Worm (Caenorhabditis elegans): ENCODE data around the gene lin-56.

ce11 chrII:10471247-10471646, 21.4 kb downstream of the lin-56 start, which contains the start of gene ZK666.1:
- TF ChIP-seq tab-1 (GFP tag; IDR thresholded peaks at IDR 0.05) (no peak), ztf-29 (GFP tag; IDR thresholded peaks at IDR 0.05) (no peak), ref-1 (GFP tag; conservative IDR thresholded peaks at IDR 0.05) (no peak), flt-1 (GFP tag; IDR thresholded peaks at IDR 0.05) (no peak), ztf-23 (GFP tag; IDR thresholded peaks at IDR 0.05) (no peak)

All from whole organism, midembryonic.